Fruit fly (Drosophila melanogaster): ENCODE data around the gene Uch.

Gene Uch

dm6 chr2L:2198613-2199432, 15.2 kb downstream of the Uch start (continued):
- peak; percentile 91 for TF ChIP-seq CG30403 (GFP tag; optimal IDR thresholded peaks at IDR 0.05)
- peak; percentile 74 for TF ChIP-seq fd64A (GFP tag; optimal IDR thresholded peaks at IDR 0.05)
- TF ChIP-seq Ssrp (tag; optimal IDR thresholded peaks at IDR 0.05), result peak; percentile 86
- TF ChIP-seq CG3847 (GFP tag; IDR thresholded peaks at IDR 0.05), result no peak
- TF ChIP-seq dm (GFP tag; optimal IDR thresholded peaks at IDR 0.05), result peak; percentile 74
- peak; percentile 80 for TF ChIP-seq CHES-1-like (GFP tag; optimal IDR thresholded peaks at IDR 0.05)
- peak; percentile 63 for TF ChIP-seq D19B (GFP tag; optimal IDR thresholded peaks at IDR 0.05)
- TF ChIP-seq Lim3 (GFP tag; IDR thresholded peaks at IDR 0.05), result no peak
- TF ChIP-seq NfI (GFP tag; optimal IDR thresholded peaks at IDR 0.05), result peak; percentile 78
- TF ChIP-seq maf-S (GFP tag; optimal IDR thresholded peaks at IDR 0.05), result peak; percentile 82
- peak; percentile 83 for TF ChIP-seq CG2875 (GFP tag; optimal IDR thresholded peaks at IDR 0.05)
- no peak for TF ChIP-seq H2.0 (GFP tag; IDR thresholded peaks at IDR 0.05)
- peak; percentile 71 for TF ChIP-seq CG15514 (GFP tag; optimal IDR thresholded peaks at IDR 0.05)
- peak; percentile 68 for TF ChIP-seq zfh2 (GFP tag; optimal IDR thresholded peaks at IDR 0.05)
- no peak for TF ChIP-seq D (optimal IDR thresholded peaks at IDR 0.05)
- peak; percentile 87 for TF ChIP-seq D (GFP tag; optimal IDR thresholded peaks at IDR 0.05)
- TF ChIP-seq nmo (GFP tag; optimal IDR thresholded peaks at IDR 0.05), result peak; percentile 92
- no peak for TF ChIP-seq CG31224 (GFP tag; IDR thresholded peaks at IDR 0.05)
- peak; percentile 85 for TF ChIP-seq NC2α (GFP tag; optimal IDR thresholded peaks at IDR 0.05)
- peak; percentile 90 for TF ChIP-seq cwo (GFP tag; optimal IDR thresholded peaks at IDR 0.05)
- no peak for TF ChIP-seq lov (optimal IDR thresholded peaks at IDR 0.05)
- TF ChIP-seq lov (GFP tag; IDR thresholded peaks at IDR 0.05), result no peak
- no peak for TF ChIP-seq Scr (GFP tag; IDR thresholded peaks at IDR 0.05; ENCODE audit: partially characterized antibody)
- TF ChIP-seq CG18619 (GFP tag; optimal IDR thresholded peaks at IDR 0.05), result peak; percentile 76
- TF ChIP-seq al (GFP tag; IDR thresholded peaks at IDR 0.05), result no peak
- peak; percentile 86 for TF ChIP-seq CG8388 (GFP tag; optimal IDR thresholded peaks at IDR 0.05)
- no peak for TF ChIP-seq Hr39 (optimal IDR thresholded peaks at IDR 0.05)
- TF ChIP-seq CG30431 (GFP tag; optimal IDR thresholded peaks at IDR 0.05), result peak; percentile 86
- TF ChIP-seq ase (GFP tag; IDR thresholded peaks at IDR 0.05), result no peak
- peak; percentile 54 for TF ChIP-seq CG4328 (GFP tag; optimal IDR thresholded peaks at IDR 0.05)
- TF ChIP-seq ac (GFP tag; optimal IDR thresholded peaks at IDR 0.05), result peak; percentile 51
- TF ChIP-seq CG13424 (tag; optimal IDR thresholded peaks at IDR 0.05), result peak; percentile 76
- peak; percentile 81 for TF ChIP-seq ewg (GFP tag; optimal IDR thresholded peaks at IDR 0.05)
- peak; percentile 57 for TF ChIP-seq zen (tag; optimal IDR thresholded peaks at IDR 0.05)
- peak; percentile 76; the same call in 1 of the 3 replicates for TF ChIP-seq CG7357 (GFP tag; IDR thresholded peaks at IDR 0.05)
- peak; percentile 85 for TF ChIP-seq mam (GFP tag; optimal IDR thresholded peaks at IDR 0.05)
- TF ChIP-seq Taf1 (GFP tag; IDR thresholded peaks at IDR 0.05), result no peak
- no peak for TF ChIP-seq dysf (GFP tag; IDR thresholded peaks at IDR 0.05)
- no peak for TF ChIP-seq br (optimal IDR thresholded peaks at IDR 0.05)
- TF ChIP-seq ttk (GFP tag; IDR thresholded peaks at IDR 0.05), result no peak
- TF ChIP-seq disco-r (GFP tag; optimal IDR thresholded peaks at IDR 0.05), result peak; percentile 59
- no peak for TF ChIP-seq CG11085 (GFP tag; IDR thresholded peaks at IDR 0.05)
- TF ChIP-seq abd-A (tag; optimal IDR thresholded peaks at IDR 0.05), result peak; percentile 84
- peak; percentile 81 for TF ChIP-seq CG10654 (GFP tag; optimal IDR thresholded peaks at IDR 0.05)
- TF ChIP-seq E2f1 (GFP tag; IDR thresholded peaks at IDR 0.05), result no peak
- no peak for TF ChIP-seq NFAT (GFP tag; IDR thresholded peaks at IDR 0.05)
- peak; percentile 60 for TF ChIP-seq tio (GFP tag; optimal IDR thresholded peaks at IDR 0.05)
- TF ChIP-seq CG4730 (GFP tag; IDR thresholded peaks at IDR 0.05), result no peak
- TF ChIP-seq CG7987 (GFP tag; optimal IDR thresholded peaks at IDR 0.05), result peak; percentile 31
- TF ChIP-seq Drgx (GFP tag; IDR thresholded peaks at IDR 0.05), result no peak
- TF ChIP-seq gce (GFP tag; IDR thresholded peaks at IDR 0.05), result no peak
